Worm (Caenorhabditis elegans) whole organism, L1 larva: ENCODE data around the gene egl-15.

Experiments used
- C16A3.4 ChIP-seq: fragments of 150-350 bp; optimal IDR thresholded peaks from 2 replicates; lab custom pipeline; 2014; ENCODE audit warnings: missing biosample characterization, missing genetic modification characterization
- Y116A8C.19 ChIP-seq: sonication (generic microtip); optimal IDR thresholded peaks from 2 replicates; lab custom pipeline; 2016; ENCODE audit warnings: missing compliant biosample characterization, missing genetic modification characterization, borderline replicate concordance
- aha-1 ChIP-seq: fragments of 150-350 bp; optimal IDR thresholded peaks from 2 replicates; lab custom pipeline; 2014; ENCODE audit warnings: missing biosample characterization, missing genetic modification characterization
- alr-1 ChIP-seq: fragments of 200-800 bp; sonication (Bioruptor generic); optimal IDR thresholded peaks from 2 replicates; lab custom pipeline; 2018; ENCODE audit warnings: borderline replicate concordance, mild to moderate bottlenecking, missing genetic modification characterization, missing compliant biosample characterization
- aly-2 ChIP-seq: fragments of 150-350 bp; optimal IDR thresholded peaks from 2 replicates; lab custom pipeline; 2014; ENCODE audit warnings: missing biosample characterization, missing genetic modification characterization
- ama-1 ChIP-seq: fragments of 150-350 bp; optimal IDR thresholded peaks from 2 replicates; lab custom pipeline; 2014
- blmp-1 ChIP-seq: fragments of 150-350 bp; optimal IDR thresholded peaks from 2 replicates; lab custom pipeline; 2014; ENCODE audit warnings: missing biosample characterization, missing genetic modification characterization
- ceh-63 ChIP-seq: fragments of 200-800 bp; sonication (Bioruptor generic); optimal IDR thresholded peaks from 2 replicates; lab custom pipeline; 2018; ENCODE audit warnings: mild to moderate bottlenecking, missing genetic modification characterization, missing compliant biosample characterization
- ceh-90 ChIP-seq: sonication (generic microtip); optimal IDR thresholded peaks from 2 replicates; lab custom pipeline; 2016; ENCODE audit warnings: missing genetic modification characterization, missing compliant biosample characterization
- ces-1 ChIP-seq: fragments of 150-350 bp; optimal IDR thresholded peaks from 2 replicates; lab custom pipeline; 2014; ENCODE audit warnings: missing biosample characterization, missing genetic modification reagents, missing genetic modification characterization
- dpl-1 ChIP-seq, 3 experiments: fragments of 150-350 bp in 2 of 3; sonication (generic microtip) in 1 of 3; optimal IDR thresholded peaks; 2 replicates each; lab custom pipeline; 2014 to 2017; ENCODE audit warnings: missing biosample characterization in 3 of 3, missing genetic modification characterization in 3 of 3, missing genetic modification reagents in 3 of 3
- dsc-1 ChIP-seq: sonication (generic microtip); optimal IDR thresholded peaks from 2 replicates; lab custom pipeline; 2016; ENCODE audit warnings: mild to moderate bottlenecking, missing genetic modification characterization, missing compliant biosample characterization
- efl-3 ChIP-seq: fragments of 200-800 bp; sonication (Bioruptor generic); optimal IDR thresholded peaks from 2 replicates; lab custom pipeline; 2018; ENCODE audit warnings: mild to moderate bottlenecking, missing genetic modification characterization, missing compliant biosample characterization
- egl-13 ChIP-seq: sonication (generic microtip); optimal IDR thresholded peaks from 2 replicates; lab custom pipeline; 2016; ENCODE audit warnings: missing genotype, missing genetic modification reagents, missing genetic modification characterization, missing compliant biosample characterization
- egl-27 ChIP-seq, 2 experiments: fragments of 150-350 bp in 1 of 2; sonication (generic microtip); optimal IDR thresholded peaks; 3 replicates each; lab custom pipeline; 2017 to 2018; ENCODE audit warnings: missing biosample characterization in 2 of 2, missing genetic modification characterization in 2 of 2, missing genetic modification reagents in 2 of 2
- elt-3 ChIP-seq, 6 experiments: fragments of 150-350 bp in 1 of 6; sonication (generic microtip); optimal IDR thresholded peaks; 2 replicates each; lab custom pipeline; 2017 to 2018; ENCODE audit warnings: missing biosample characterization in 6 of 6, missing genetic modification characterization in 6 of 6, inconsistent platforms in 1 of 6
- fkh-10 ChIP-seq: sonication (generic microtip); optimal IDR thresholded peaks from 2 replicates; lab custom pipeline; 2017; ENCODE audit warnings: missing biosample characterization, missing genetic modification reagents, missing genetic modification characterization
- fkh-4 ChIP-seq: sonication (generic microtip); optimal IDR thresholded peaks from 2 replicates; lab custom pipeline; 2016; ENCODE audit warnings: missing compliant biosample characterization, missing genetic modification characterization, borderline replicate concordance
- fkh-8 ChIP-seq: sonication (generic microtip); optimal IDR thresholded peaks from 2 replicates; lab custom pipeline; 2016; ENCODE audit warnings: mild to moderate bottlenecking, missing genetic modification characterization, missing compliant biosample characterization
- fos-1 ChIP-seq: fragments of 150-350 bp; optimal IDR thresholded peaks from 2 replicates; lab custom pipeline; 2014; ENCODE audit warnings: missing biosample characterization, missing genetic modification characterization
- grh-1 ChIP-seq: fragments of 200-800 bp; sonication (Bioruptor generic); IDR thresholded peaks from 2 replicates; pipeline ENCODE4 v1.3.6; 2022; ENCODE audit warnings: missing genetic modification reagents, missing genetic modification characterization, missing compliant biosample characterization
- hlh-4 ChIP-seq: sonication (generic microtip); optimal IDR thresholded peaks from 2 replicates; lab custom pipeline; 2016; ENCODE audit warnings: mild to moderate bottlenecking, missing genetic modification characterization, missing compliant biosample characterization
- hpl-2 ChIP-seq: fragments of 150-350 bp; optimal IDR thresholded peaks from 2 replicates; lab custom pipeline; 2014; ENCODE audit warnings: missing biosample characterization, missing genetic modification reagents, missing genetic modification characterization
- jun-1 ChIP-seq: fragments of 150-350 bp; optimal IDR thresholded peaks from 2 replicates; lab custom pipeline; 2014; ENCODE audit warnings: missing biosample characterization, missing genetic modification reagents, missing genetic modification characterization
- lin-15B ChIP-seq: fragments of 150-350 bp; sonication (generic microtip); optimal IDR thresholded peaks from 3 replicates; lab custom pipeline; 2014; ENCODE audit warnings: missing biosample characterization, missing genetic modification characterization
- lin-35 ChIP-seq, 2 experiments: fragments of 150-350 bp; optimal IDR thresholded peaks; 2 replicates each; lab custom pipeline; 2014; ENCODE audit warnings: missing biosample characterization in 2 of 2, missing genetic modification characterization in 2 of 2, missing genetic modification reagents in 2 of 2
- lin-39 ChIP-seq: fragments of 150-350 bp; optimal IDR thresholded peaks from 2 replicates; lab custom pipeline; 2014; ENCODE audit warnings: missing biosample characterization, missing genetic modification reagents, missing genetic modification characterization
- lir-3 ChIP-seq: sonication (generic microtip); optimal IDR thresholded peaks from 2 replicates; lab custom pipeline; 2016; ENCODE audit warnings: mild to moderate bottlenecking, missing genetic modification characterization, moderate library complexity, missing compliant biosample characterization; ENCODE audit not compliant: poor library complexity
- lsy-2 ChIP-seq, 2 experiments: fragments of 150-350 bp; optimal IDR thresholded peaks; 2 replicates each; lab custom pipeline; 2014; ENCODE audit warnings: missing biosample characterization in 2 of 2, missing genetic modification characterization in 2 of 2
- mdl-1 ChIP-seq, 2 experiments: fragments of 150-350 bp; optimal IDR thresholded peaks; 2 replicates each; lab custom pipeline; 2014 to 2017; ENCODE audit warnings: missing biosample characterization in 2 of 2, missing genetic modification characterization in 2 of 2, inconsistent platforms in 1 of 2
- mep-1 ChIP-seq: fragments of 150-350 bp; optimal IDR thresholded peaks from 2 replicates; lab custom pipeline; 2014; ENCODE audit warnings: missing biosample characterization, missing genetic modification characterization
- nhr-11 ChIP-seq: fragments of 150-350 bp; optimal IDR thresholded peaks from 2 replicates; lab custom pipeline; 2014; ENCODE audit warnings: missing biosample characterization, missing genetic modification characterization
- nhr-19 ChIP-seq: fragments of 200-800 bp; sonication (Bioruptor generic); conservative IDR thresholded peaks from 2 replicates; pipeline ENCODE4 v1.3.6; 2022; ENCODE audit warnings: missing genetic modification characterization, missing compliant biosample characterization
- nhr-20 ChIP-seq: sonication (generic microtip); optimal IDR thresholded peaks from 2 replicates; lab custom pipeline; 2016; ENCODE audit warnings: mild to moderate bottlenecking, missing genetic modification characterization, missing compliant biosample characterization
- nhr-28 ChIP-seq: fragments of 150-350 bp; optimal IDR thresholded peaks from 2 replicates; lab custom pipeline; 2014; ENCODE audit warnings: missing biosample characterization, missing genetic modification characterization
- nhr-47 ChIP-seq: sonication (generic microtip); optimal IDR thresholded peaks from 2 replicates; lab custom pipeline; 2016; ENCODE audit warnings: mild to moderate bottlenecking, missing genetic modification characterization, moderate library complexity, missing compliant biosample characterization
- nhr-71 ChIP-seq: sonication (generic microtip); optimal IDR thresholded peaks from 2 replicates; lab custom pipeline; 2016; ENCODE audit warnings: mild to moderate bottlenecking, missing genetic modification characterization, moderate library complexity, missing compliant biosample characterization
- nhr-77 ChIP-seq: fragments of 150-350 bp; optimal IDR thresholded peaks from 2 replicates; lab custom pipeline; 2014; ENCODE audit warnings: missing biosample characterization, missing genetic modification characterization
- pax-3 ChIP-seq: fragments of 200-800 bp; sonication (Bioruptor generic); optimal IDR thresholded peaks from 2 replicates; lab custom pipeline; 2018; ENCODE audit warnings: mild to moderate bottlenecking, missing genetic modification characterization, moderate library complexity, missing compliant biosample characterization
- rnt-1 ChIP-seq: sonication (generic microtip); optimal IDR thresholded peaks from 2 replicates; lab custom pipeline; 2016; ENCODE audit warnings: mild to moderate bottlenecking, missing genetic modification characterization, moderate library complexity, missing compliant biosample characterization
- snu-23 ChIP-seq: sonication (generic microtip); optimal IDR thresholded peaks from 2 replicates; lab custom pipeline; 2016; ENCODE audit warnings: missing genetic modification characterization, missing compliant biosample characterization
- sptf-1 ChIP-seq: fragments of 150-350 bp; optimal IDR thresholded peaks from 2 replicates; lab custom pipeline; 2014; ENCODE audit warnings: missing biosample characterization, missing genetic modification characterization
- swsn-7 ChIP-seq: sonication (generic microtip); optimal IDR thresholded peaks from 2 replicates; lab custom pipeline; 2016; ENCODE audit warnings: missing genetic modification characterization, missing compliant biosample characterization
- tbx-2 ChIP-seq: sonication (generic microtip); optimal IDR thresholded peaks from 2 replicates; lab custom pipeline; 2016; ENCODE audit warnings: missing genetic modification characterization, missing compliant biosample characterization
- unc-130 ChIP-seq: fragments of 150-350 bp; optimal IDR thresholded peaks from 2 replicates; lab custom pipeline; 2017; ENCODE audit warnings: missing biosample characterization, missing genetic modification characterization, inconsistent platforms
- unc-86 ChIP-seq: sonication (generic microtip); optimal IDR thresholded peaks from 2 replicates; lab custom pipeline; 2016; ENCODE audit warnings: missing genetic modification characterization, missing compliant biosample characterization
- xbp-1 ChIP-seq: sonication (generic microtip); optimal IDR thresholded peaks from 2 replicates; lab custom pipeline; 2016; ENCODE audit warnings: missing genetic modification characterization, missing compliant biosample characterization
- zag-1 ChIP-seq: fragments of 150-350 bp; optimal IDR thresholded peaks from 2 replicates; lab custom pipeline; 2014; ENCODE audit warnings: missing biosample characterization, missing genetic modification characterization
- ztf-11 ChIP-seq, 2 experiments: sonication (generic microtip); optimal IDR thresholded peaks; 2 replicates each; lab custom pipeline; 2016 to 2017; ENCODE audit warnings: missing genetic modification characterization in 2 of 2, missing biosample characterization in 1 of 2, missing compliant biosample characterization in 1 of 2
- ztf-4 ChIP-seq: fragments of 150-350 bp; optimal IDR thresholded peaks from 2 replicates; lab custom pipeline; 2014; ENCODE audit warnings: missing biosample characterization, missing genetic modification characterization

Gene egl-15

ce11 chrX:11034430-11035117, 18.4 kb downstream of the egl-15 start (continued):
- TF ChIP-seq efl-3 (GFP tag; lab: Kevin White, UChicago): no peak
- no peak for TF ChIP-seq alr-1
- no peak for TF ChIP-seq nhr-28
- no peak for TF ChIP-seq ces-1 (GFP tag; lab: Kevin White, UChicago)
- no peak for TF ChIP-seq jun-1 (tag; lab: Kevin White, UChicago)
- TF ChIP-seq zag-1 (tag; lab: Kevin White, UChicago): no peak
- TF ChIP-seq mdl-1 (tag; optimal IDR thresholded peaks at IDR 0.05; lab: Kevin White, UChicago): no peak
- TF ChIP-seq unc-130 (tag; lab: Kevin White, UChicago): no peak
- no peak for TF ChIP-seq lin-15B (tag; lab: Kevin White, UChicago)
- TF ChIP-seq nhr-19: no peak
- TF ChIP-seq egl-27 (tag; optimal IDR thresholded peaks at IDR 0.05; lab: Kevin White, UChicago): no peak
- no peak for TF ChIP-seq sptf-1
- TF ChIP-seq elt-3 (tag; optimal IDR thresholded peaks at IDR 0.05; lab: Kevin White, UChicago): no peak
- no peak for TF ChIP-seq C16A3.4 (tag; lab: Kevin White, UChicago)
- no peak for TF ChIP-seq egl-13 (tag; lab: Kevin White, UChicago)
- TF ChIP-seq fos-1 (tag; lab: Kevin White, UChicago): no peak
- peak; percentile 27 for TF ChIP-seq fkh-8
- no peak for TF ChIP-seq nhr-11 (tag; lab: Kevin White, UChicago)
- peak; percentile 40 for TF ChIP-seq tbx-2 (tag; lab: Kevin White, UChicago)
- TF ChIP-seq unc-86 (tag; lab: Kevin White, UChicago): peak; percentile 19
- TF ChIP-seq nhr-47 (tag; lab: Kevin White, UChicago): peak; percentile 40
- no peak for TF ChIP-seq ama-1
- TF ChIP-seq dsc-1 (tag; lab: Kevin White, UChicago): peak; percentile 6
- no peak for TF ChIP-seq dpl-1 (GFP tag; optimal IDR thresholded peaks at IDR 0.05; lab: Kevin White, UChicago)
- no peak for TF ChIP-seq blmp-1 (tag; lab: Kevin White, UChicago)
- no peak for TF ChIP-seq lin-39 (tag; lab: Kevin White, UChicago)
- no peak for TF ChIP-seq pax-3
- TF ChIP-seq aly-2 (tag; lab: Kevin White, UChicago): no peak
- TF ChIP-seq fkh-10 (GFP tag; lab: Kevin White, UChicago): peak; percentile 72
- no peak for TF ChIP-seq lir-3 (tag; lab: Kevin White, UChicago)
- TF ChIP-seq hlh-4 (tag; lab: Kevin White, UChicago): no peak
- TF ChIP-seq nhr-77 (tag; lab: Kevin White, UChicago): no peak
- TF ChIP-seq grh-1: no peak
- no peak for TF ChIP-seq xbp-1 (tag; lab: Kevin White, UChicago)
- TF ChIP-seq ceh-90 (tag; lab: Kevin White, UChicago): no peak

DNA sequence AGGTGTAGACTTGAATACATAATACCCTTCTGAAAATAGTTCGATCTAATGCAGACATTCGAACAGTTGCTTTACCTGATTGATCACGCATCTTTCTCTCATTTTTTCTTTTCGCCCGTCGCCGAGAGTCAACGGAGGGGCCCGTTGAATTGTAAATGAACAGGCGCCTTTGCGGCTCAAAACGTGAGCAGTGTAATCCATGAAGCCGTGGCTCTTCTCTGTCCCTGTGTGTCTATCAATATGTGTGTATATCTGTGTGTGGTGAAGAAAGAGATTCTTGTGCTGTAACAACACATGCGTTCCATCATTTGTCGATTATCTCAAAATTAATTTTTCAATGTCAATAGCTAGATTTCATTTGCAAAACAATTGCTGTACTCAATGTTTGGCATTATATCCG, 19.4 kb downstream of the egl-15 start:
- TF ChIP-seq unc-130 (tag; lab: Kevin White, UChicago) (peak; percentile 4), Y116A8C.19 (no peak), efl-3 (GFP tag; lab: Kevin White, UChicago) (no peak), nhr-19 (peak; percentile 46), lin-39 (tag; lab: Kevin White, UChicago) (no peak), nhr-20 (tag; lab: Kevin White, UChicago) (peak; percentile 16), aly-2 (tag; lab: Kevin White, UChicago) (no peak), mdl-1 (tag; optimal IDR thresholded peaks at IDR 0.05; lab: Kevin White, UChicago) (peak in 1 of 2 experiments; percentile 18), ztf-11 (tag; optimal IDR thresholded peaks at IDR 0.05; lab: Kevin White, UChicago) (no peak), swsn-7 (tag; lab: Kevin White, UChicago) (no peak), sptf-1 (no peak), egl-13 (tag; lab: Kevin White, UChicago) (no peak), aha-1 (no peak), nhr-71 (tag; lab: Kevin White, UChicago) (peak; percentile 72), dsc-1 (tag; lab: Kevin White, UChicago) (no peak), blmp-1 (tag; lab: Kevin White, UChicago) (no peak), hpl-2 (GFP tag; lab: Kevin White, UChicago) (no peak), ztf-4 (tag; lab: Kevin White, UChicago) (no peak), fkh-4 (no peak), rnt-1 (peak; percentile 68), lsy-2 (tag; optimal IDR thresholded peaks at IDR 0.05; lab: Kevin White, UChicago) (peak in 1 of 2 experiments; percentile 18), pax-3 (no peak), lin-35 (GFP tag; optimal IDR thresholded peaks at IDR 0.05; lab: Kevin White, UChicago) (no peak), ceh-63 (no peak), snu-23 (GFP tag; lab: Kevin White, UChicago) (peak; percentile 36), dpl-1 (GFP tag; optimal IDR thresholded peaks at IDR 0.05; lab: Kevin White, UChicago) (no peak), mep-1 (tag; lab: Kevin White, UChicago) (peak; percentile 10)
